Fruit fly (Drosophila melanogaster) whole organism, wandering third instar larva: ENCODE measurements around the gene ALiX.

Experiments
- Abd-B ChIP-seq: fragments of >200 bp; optimal IDR thresholded peaks from 2 replicates; lab custom pipeline; 2017; ENCODE audit warnings: missing biosample characterization, missing genetic modification characterization
- CG32264 ChIP-seq: fragments of 200-800 bp; sonication (Bioruptor generic); optimal IDR thresholded peaks from 2 replicates; lab custom pipeline; 2016; ENCODE audit warnings: missing biosample characterization, missing genetic modification characterization
- CG9705 ChIP-seq: fragments of 200-800 bp; sonication (Bioruptor generic); optimal IDR thresholded peaks from 2 replicates; lab custom pipeline; 2018; ENCODE audit warnings: missing biosample characterization, mild to moderate bottlenecking, missing genetic modification characterization
- CrebA ChIP-seq: fragments of 200-800 bp; sonication (Bioruptor generic); optimal IDR thresholded peaks from 2 replicates; lab custom pipeline; 2016; ENCODE audit warnings: missing biosample characterization, mild to moderate bottlenecking, missing genetic modification characterization, borderline replicate concordance
- Dfd ChIP-seq: fragments of >200 bp; optimal IDR thresholded peaks from 2 replicates; lab custom pipeline; 2017; ENCODE audit warnings: missing biosample characterization, missing genetic modification characterization
- Dif ChIP-seq: fragments of 200-275, 200-300 bp; sonication (Bioruptor generic); optimal IDR thresholded peaks from 2 replicates; lab custom pipeline; 2018; ENCODE audit warnings: missing biosample characterization, missing genetic modification characterization; ENCODE audit not compliant: partially characterized antibody
- GATAd ChIP-seq: sonication (Bioruptor generic); optimal IDR thresholded peaks from 2 replicates; lab custom pipeline; 2016; ENCODE audit warnings: missing biosample characterization, missing genetic modification characterization
- Hr83 ChIP-seq: fragments of 200-300 bp; sonication (Bioruptor generic); optimal IDR thresholded peaks from 2 replicates; lab custom pipeline; 2016; ENCODE audit warnings: missing biosample characterization, mild to moderate bottlenecking, missing genetic modification characterization, moderate library complexity; ENCODE audit not compliant: poor library complexity, severe bottlenecking
- Mio ChIP-seq: sonication (Bioruptor generic); optimal IDR thresholded peaks from 2 replicates; lab custom pipeline; 2016; ENCODE audit warnings: missing biosample characterization, missing genetic modification characterization
- N ChIP-seq: fragments of >200 bp; optimal IDR thresholded peaks from 2 replicates; lab custom pipeline; 2018; ENCODE audit warnings: missing biosample characterization, missing external identifiers, missing genetic modification characterization
- OdsH ChIP-seq: fragments of 200-800 bp; sonication (Bioruptor generic); optimal IDR thresholded peaks from 2 replicates; lab custom pipeline; 2016; ENCODE audit warnings: missing biosample characterization, mild to moderate bottlenecking, missing genetic modification characterization
- Rel ChIP-seq, 2 experiments: fragments of 200-800 bp; sonication (Bioruptor generic) in 1 of 2; optimal IDR thresholded peaks; 2 replicates in 1 of 2; 3 replicates in 1 of 2; lab custom pipeline; 2016 to 2019; ENCODE audit warnings: mild to moderate bottlenecking in 2 of 2, missing biosample characterization in 2 of 2, missing genetic modification characterization in 2 of 2, moderate library complexity in 1 of 2
- Sp1 ChIP-seq: fragments of 200-800 bp; sonication (Bioruptor generic); optimal IDR thresholded peaks from 3 replicates; lab custom pipeline; 2019; ENCODE audit warnings: missing biosample characterization, mild to moderate bottlenecking, missing genetic modification characterization, moderate library complexity
- Vsx2 ChIP-seq: fragments of 200-300, 225-300 bp; sonication (Bioruptor generic); optimal IDR thresholded peaks from 2 replicates; lab custom pipeline; 2018; ENCODE audit warnings: missing biosample characterization, missing genetic modification characterization; ENCODE audit not compliant: partially characterized antibody
- br ChIP-seq: fragments of 200-800 bp; sonication (Bioruptor generic); optimal IDR thresholded peaks from 2 replicates; lab custom pipeline; 2016; ENCODE audit warnings: missing biosample characterization, missing genetic modification characterization
- dl ChIP-seq, 2 experiments: fragments of 175-275, 200-275 bp in 1 of 2; fragments of 200-275 bp in 1 of 2; sonication (Bioruptor generic); optimal IDR thresholded peaks; lab custom pipeline; 2018; ENCODE audit warnings: mild to moderate bottlenecking in 2 of 2, missing biosample characterization in 2 of 2, missing genetic modification characterization in 2 of 2, moderate library complexity in 2 of 2; ENCODE audit not compliant: partially characterized antibody in 2 of 2, insufficient read depth in 1 of 2
- dmrt93B ChIP-seq: fragments of 200-800 bp; sonication (Bioruptor generic); optimal IDR thresholded peaks from 2 replicates; lab custom pipeline; 2018; ENCODE audit warnings: missing biosample characterization, mild to moderate bottlenecking, missing genetic modification characterization
- dsf ChIP-seq: sonication (Bioruptor generic); optimal IDR thresholded peaks from 2 replicates; lab custom pipeline; 2016; ENCODE audit warnings: missing biosample characterization, missing genetic modification characterization, borderline replicate concordance
- ey ChIP-seq: fragments of 200-800 bp; sonication (Bioruptor generic); optimal IDR thresholded peaks from 2 replicates; lab custom pipeline; 2016; ENCODE audit warnings: missing biosample characterization, missing genetic modification characterization
- foxo ChIP-seq, 2 experiments: fragments of 200-800 bp; sonication (Bioruptor generic); optimal IDR thresholded peaks; 2 replicates in 1 of 2; 3 replicates in 1 of 2; lab custom pipeline; 2016 to 2017; ENCODE audit warnings: missing biosample characterization in 2 of 2, missing genetic modification characterization in 2 of 2
- fru ChIP-seq: fragments of 200-800 bp; sonication (Bioruptor generic); optimal IDR thresholded peaks from 3 replicates; lab custom pipeline; 2016; ENCODE audit warnings: missing biosample characterization, mild to moderate bottlenecking, missing genetic modification characterization
- h ChIP-seq: fragments of 200-800 bp; sonication (Bioruptor generic); optimal IDR thresholded peaks from 3 replicates; lab custom pipeline; 2016; ENCODE audit warnings: missing biosample characterization, mild to moderate bottlenecking, missing genetic modification characterization
- jim ChIP-seq: fragments of 175-275, 200-325 bp; sonication (Bioruptor generic); optimal IDR thresholded peaks from 2 replicates; lab custom pipeline; 2016; ENCODE audit warnings: missing biosample characterization, mild to moderate bottlenecking, missing genetic modification characterization
- lola ChIP-seq: fragments of >200 bp; optimal IDR thresholded peaks from 2 replicates; lab custom pipeline; 2017; ENCODE audit warnings: missing biosample characterization, missing genetic modification characterization
- pan ChIP-seq: fragments of >200 bp; optimal IDR thresholded peaks from 2 replicates; lab custom pipeline; 2017
- psq ChIP-seq: fragments of 200-800 bp; sonication (Bioruptor generic); optimal IDR thresholded peaks from 3 replicates; lab custom pipeline; 2017; ENCODE audit warnings: missing biosample characterization, mild to moderate bottlenecking, missing genetic modification characterization, moderate library complexity
- rgr ChIP-seq: fragments of 200-800 bp; sonication (Bioruptor generic); optimal IDR thresholded peaks from 3 replicates; lab custom pipeline; 2016; ENCODE audit warnings: missing biosample characterization, mild to moderate bottlenecking, missing genetic modification characterization
- sage ChIP-seq: fragments of 200-800 bp; sonication (Bioruptor generic); optimal IDR thresholded peaks from 2 replicates; lab custom pipeline; 2016; ENCODE audit warnings: missing biosample characterization, mild to moderate bottlenecking, missing genetic modification characterization
- sv ChIP-seq: fragments of 200-800 bp; sonication (Bioruptor generic); optimal IDR thresholded peaks from 3 replicates; lab custom pipeline; 2016; ENCODE audit warnings: missing biosample characterization, missing genetic modification characterization
- tai ChIP-seq: sonication (Bioruptor generic); optimal IDR thresholded peaks from 2 replicates; lab custom pipeline; 2016; ENCODE audit warnings: missing biosample characterization, missing genetic modification characterization
- usp ChIP-seq: fragments of >200 bp; optimal IDR thresholded peaks from 2 replicates; lab custom pipeline; 2017; ENCODE audit warnings: missing biosample characterization, missing genetic modification characterization
- woc ChIP-seq: sonication (Bioruptor generic); optimal IDR thresholded peaks from 2 replicates; lab custom pipeline; 2016; ENCODE audit warnings: missing biosample characterization, mild to moderate bottlenecking, missing genetic modification characterization

Gene ALiX

dm6 chr3R:27677174-27677726 lies 22.7 kb downstream of the ALiX start, which contains the start of gene Hsdl2 (continued):
- TF ChIP-seq jim (GFP tag; lab: Kevin White, UChicago): no peak
- peak; percentile 37 for TF ChIP-seq rgr (GFP tag; lab: Kevin White, UChicago)
- TF ChIP-seq sv: peak; percentile 38
- no peak for TF ChIP-seq sage (GFP tag; lab: Kevin White, UChicago)
- TF ChIP-seq Mio: no peak
- no peak for TF ChIP-seq Hr83 (GFP tag; lab: Kevin White, UChicago)
- TF ChIP-seq foxo (GFP tag; optimal IDR thresholded peaks at IDR 0.05; lab: Kevin White, UChicago): peak in 1 of 2 experiments; percentile 51
- no peak for TF ChIP-seq tai (GFP tag; lab: Kevin White, UChicago)
- peak; percentile 11 for TF ChIP-seq OdsH (GFP tag; lab: Kevin White, UChicago)
- TF ChIP-seq Abd-B (GFP tag; lab: Kevin White, UChicago): no peak
- peak; percentile 61 for TF ChIP-seq ey (GFP tag; lab: Kevin White, UChicago)

dm6 chr3R:27662857-27663256 lies 37.1 kb downstream of the ALiX start:
- TF ChIP-seq Vsx2 (no peak), jim (GFP tag; lab: Kevin White, UChicago) (no peak), CG32264 (GFP tag; lab: Kevin White, UChicago) (no peak), h (GFP tag; lab: Kevin White, UChicago) (no peak), CrebA (no peak), Rel (GFP tag; optimal IDR thresholded peaks at IDR 0.05; lab: Kevin White, UChicago) (no peak), Rel (tag; optimal IDR thresholded peaks at IDR 0.05; lab: Kevin White, UChicago) (no peak), woc (GFP tag; lab: Kevin White, UChicago) (no peak), dmrt93B (GFP tag; lab: Kevin White, UChicago) (no peak), Dif (GFP tag; lab: Kevin White, UChicago) (no peak), usp (GFP tag; lab: Kevin White, UChicago) (no peak), N (GFP tag; lab: Kevin White, UChicago) (no peak), foxo (GFP tag; optimal IDR thresholded peaks at IDR 0.05; lab: Kevin White, UChicago) (no peak), dsf (GFP tag; lab: Kevin White, UChicago) (no peak), sage (GFP tag; lab: Kevin White, UChicago) (no peak), Dfd (GFP tag; lab: Kevin White, UChicago) (no peak), fru (GFP tag; lab: Kevin White, UChicago) (no peak), rgr (GFP tag; lab: Kevin White, UChicago) (no peak)

- TF ChIP-seq ey (GFP tag; lab: Kevin White, UChicago) (no peak), GATAd (no peak), Mio (no peak), Vsx2 (no peak), Dif (GFP tag; lab: Kevin White, UChicago) (no peak), dl (GFP tag; optimal IDR thresholded peaks at IDR 0.05; lab: Kevin White, UChicago; ENCODE audit: insufficient read depth in 1 of 2, partially characterized antibody in 2 of 2) (no peak), CG32264 (GFP tag; lab: Kevin White, UChicago) (no peak), br (GFP tag; lab: Kevin White, UChicago) (no peak), psq (GFP tag; lab: Kevin White, UChicago) (no peak), pan (lab: Kevin White, UChicago) (no peak), CrebA (no peak), dsf (GFP tag; lab: Kevin White, UChicago) (no peak), rgr (GFP tag; lab: Kevin White, UChicago) (no peak), Sp1 (GFP tag; lab: Kevin White, UChicago) (no peak), foxo (GFP tag; optimal IDR thresholded peaks at IDR 0.05; lab: Kevin White, UChicago) (no peak), lola (no peak), jim (GFP tag; lab: Kevin White, UChicago) (no peak), CG9705 (GFP tag; lab: Kevin White, UChicago) (no peak), tai (GFP tag; lab: Kevin White, UChicago) (no peak)
Measured at dm6 chr3R:27661971-27662489, 37.9 kb downstream of the ALiX start, which contains the start of gene unc80. unc80 (plus strand) TSS chr3R:27662439.
